Worm (Caenorhabditis elegans) whole organism, young adult: ENCODE results near the gene R02D5.1.
A peak's percentile ranks its signal among the peaks of the same experiment; 100 is the strongest.

ENCODE experiments used
- F23B12.7 ChIP-seq: sonication (generic microtip); optimal IDR thresholded peaks from 2 replicates; lab custom pipeline; 2017; ENCODE audit warnings: missing genetic modification characterization, mild to moderate bottlenecking, missing compliant biosample characterization, antibody characterized with exemption, moderate library complexity; ENCODE audit not compliant: insufficient read depth
- F52B5.7 ChIP-seq: sonication (generic microtip); optimal IDR thresholded peaks from 2 replicates; lab custom pipeline; 2016; ENCODE audit warnings: mild to moderate bottlenecking, missing genetic modification characterization, missing compliant biosample characterization
- T26A5.8 ChIP-seq: sonication (generic microtip); optimal IDR thresholded peaks from 2 replicates; lab custom pipeline; 2016; ENCODE audit warnings: missing genetic modification characterization, missing compliant biosample characterization
- Y95B8A.8 ChIP-seq: fragments of 200-800 bp; sonication (Bioruptor generic); IDR thresholded peaks from 2 replicates; pipeline ENCODE4 v1.3.6; 2022; ENCODE audit warnings: missing genetic modification reagents, missing genetic modification characterization, missing compliant biosample characterization
- akir-1 ChIP-seq: fragments of 200-800 bp; sonication (Bioruptor generic); optimal IDR thresholded peaks from 2 replicates; lab custom pipeline; 2018; ENCODE audit warnings: mild to moderate bottlenecking, missing genetic modification characterization, moderate library complexity, missing compliant biosample characterization
- aptf-2 ChIP-seq: fragments of 200-800 bp; sonication (Bioruptor generic); conservative IDR thresholded peaks from 2 replicates; pipeline ENCODE4 v1.3.6; 2022; ENCODE audit warnings: missing genetic modification reagents, missing genetic modification characterization, missing compliant biosample characterization
- bed-2 ChIP-seq: fragments of 200-800 bp; sonication (Bioruptor generic); IDR thresholded peaks from 2 replicates; pipeline ENCODE4 v1.3.6; 2022; ENCODE audit warnings: missing genetic modification reagents, missing genetic modification characterization, missing compliant biosample characterization
- cebp-2 ChIP-seq: fragments of 200-800 bp; sonication (Bioruptor generic); IDR thresholded peaks from 2 replicates; pipeline ENCODE4 v1.3.6; 2022; ENCODE audit warnings: missing genetic modification characterization, missing compliant biosample characterization
- ceh-79 ChIP-seq: sonication (generic microtip); optimal IDR thresholded peaks from 2 replicates; lab custom pipeline; 2017; ENCODE audit warnings: mild to moderate bottlenecking, missing genetic modification characterization, missing compliant biosample characterization
- dox-1 ChIP-seq: fragments of 200-800 bp; sonication (Bioruptor generic); IDR thresholded peaks from 2 replicates; pipeline ENCODE4 v1.3.6; 2022; ENCODE audit warnings: missing genetic modification reagents, missing genetic modification characterization, missing compliant biosample characterization
- egl-18 ChIP-seq: fragments of 200-800 bp; sonication (Bioruptor generic); IDR thresholded peaks from 2 replicates; pipeline ENCODE4 v1.3.6; 2022; ENCODE audit warnings: missing genetic modification reagents, missing genetic modification characterization, missing compliant biosample characterization
- egrh-3 ChIP-seq: fragments of 200-800 bp; sonication (Bioruptor generic); IDR thresholded peaks from 2 replicates; pipeline ENCODE4 v1.3.6; 2022; ENCODE audit warnings: missing genetic modification reagents, missing genetic modification characterization, missing compliant biosample characterization
- gei-17 ChIP-seq: fragments of 200-800 bp; sonication (Bioruptor generic); optimal IDR thresholded peaks from 2 replicates; lab custom pipeline; 2018; ENCODE audit warnings: mild to moderate bottlenecking, missing genetic modification characterization, missing compliant biosample characterization
- him-1 ChIP-seq: sonication (generic microtip); optimal IDR thresholded peaks from 2 replicates; lab custom pipeline; 2016; ENCODE audit warnings: missing genotype, missing genetic modification reagents, missing genetic modification characterization, missing compliant biosample characterization
- hlh-12 ChIP-seq: sonication (generic microtip); optimal IDR thresholded peaks from 2 replicates; lab custom pipeline; 2016; ENCODE audit warnings: missing genetic modification characterization, missing compliant biosample characterization
- hlh-26 ChIP-seq: fragments of 200-800 bp; sonication (Bioruptor generic); conservative IDR thresholded peaks from 2 replicates; pipeline ENCODE4 v1.3.6; 2022; ENCODE audit warnings: missing genetic modification reagents, missing genetic modification characterization, missing compliant biosample characterization
- hmg-1.2 ChIP-seq: fragments of 200-800 bp; sonication (Bioruptor generic); IDR thresholded peaks from 2 replicates; pipeline ENCODE4 v1.3.6; 2022; ENCODE audit warnings: missing genetic modification reagents, missing genetic modification characterization, missing compliant biosample characterization
- hrde-1 ChIP-seq: sonication (generic microtip); optimal IDR thresholded peaks from 2 replicates; lab custom pipeline; 2016; ENCODE audit warnings: missing genetic modification characterization, mild to moderate bottlenecking, missing compliant biosample characterization, moderate library complexity, missing genotype, missing genetic modification reagents, borderline replicate concordance
- hsf-1 ChIP-seq: fragments of 200-800 bp; sonication (Bioruptor generic); IDR thresholded peaks from 2 replicates; pipeline ENCODE4 v1.3.6; 2022; ENCODE audit warnings: missing genetic modification reagents, missing genetic modification characterization, missing compliant biosample characterization
- lin-35 ChIP-seq, 3 experiments: fragments of 150-350 bp in 2 of 3; sonication (generic microtip) in 1 of 3; optimal IDR thresholded peaks; 2 replicates each; lab custom pipeline; 2014 to 2018; ENCODE audit warnings: missing biosample characterization in 3 of 3, missing genetic modification characterization in 3 of 3, missing genetic modification reagents in 3 of 3
- madf-10 ChIP-seq: sonication (generic microtip); optimal IDR thresholded peaks from 2 replicates; lab custom pipeline; 2016; ENCODE audit warnings: mild to moderate bottlenecking, missing genetic modification characterization, missing compliant biosample characterization
- madf-3 ChIP-seq: fragments of 200-800 bp; sonication (Bioruptor generic); IDR thresholded peaks from 2 replicates; pipeline ENCODE4 v1.3.6; 2022; ENCODE audit warnings: missing genetic modification reagents, missing genetic modification characterization, missing compliant biosample characterization
- madf-6 ChIP-seq: fragments of 200-800 bp; sonication (Bioruptor generic); IDR thresholded peaks from 2 replicates; pipeline ENCODE4 v1.3.6; 2022; ENCODE audit warnings: missing genetic modification reagents, missing genetic modification characterization, missing compliant biosample characterization
- mcd-1 ChIP-seq: fragments of 200-800 bp; sonication (Bioruptor generic); IDR thresholded peaks from 2 replicates; pipeline ENCODE4 v1.3.6; 2022; ENCODE audit warnings: missing genetic modification reagents, missing genetic modification characterization, missing compliant biosample characterization
- nfya-2 ChIP-seq: fragments of 200-800 bp; sonication (Bioruptor generic); IDR thresholded peaks from 2 replicates; pipeline ENCODE4 v1.3.6; 2022; ENCODE audit warnings: missing genetic modification reagents, missing genetic modification characterization, missing compliant biosample characterization
- nhr-80 ChIP-seq: sonication (generic microtip); optimal IDR thresholded peaks from 2 replicates; lab custom pipeline; 2016; ENCODE audit warnings: missing genetic modification characterization, missing compliant biosample characterization
- rec-8 ChIP-seq, 2 experiments: sonication (generic microtip); optimal IDR thresholded peaks; 2 replicates each; lab custom pipeline; 2016; ENCODE audit warnings: mild to moderate bottlenecking in 2 of 2, missing genetic modification characterization in 2 of 2, missing genetic modification reagents in 2 of 2, missing genotype in 2 of 2, missing biosample characterization in 1 of 2, missing compliant biosample characterization in 1 of 2, moderate library complexity in 1 of 2
- sea-2 ChIP-seq: fragments of 200-800 bp; sonication (Bioruptor generic); IDR thresholded peaks from 2 replicates; pipeline ENCODE4 v1.3.6; 2022; ENCODE audit warnings: missing genetic modification characterization, missing compliant biosample characterization
- sptf-2 ChIP-seq: fragments of 200-800 bp; sonication (Bioruptor generic); optimal IDR thresholded peaks from 2 replicates; lab custom pipeline; 2018; ENCODE audit warnings: mild to moderate bottlenecking, missing genetic modification characterization, missing compliant biosample characterization
- tbx-9 ChIP-seq: sonication (generic microtip); optimal IDR thresholded peaks from 2 replicates; lab custom pipeline; 2016; ENCODE audit warnings: borderline replicate concordance, missing genetic modification characterization, inconsistent platforms, missing compliant biosample characterization
- tlf-1 ChIP-seq: fragments of 200-800 bp; sonication (Bioruptor generic); optimal IDR thresholded peaks from 2 replicates; lab custom pipeline; 2018; ENCODE audit warnings: mild to moderate bottlenecking, missing genetic modification characterization, missing compliant biosample characterization
- unc-62 ChIP-seq: fragments of 150-350 bp; optimal IDR thresholded peaks from 2 replicates; lab custom pipeline; 2014; ENCODE audit warnings: missing biosample characterization, missing genetic modification reagents, missing genetic modification characterization
- ztf-28 ChIP-seq: fragments of 200-800 bp; sonication (Bioruptor generic); IDR thresholded peaks from 2 replicates; pipeline ENCODE4 v1.3.6; 2022; ENCODE audit warnings: missing genetic modification reagents, missing genetic modification characterization, missing compliant biosample characterization
- ztf-3 ChIP-seq: fragments of 200-800 bp; sonication (Bioruptor generic); optimal IDR thresholded peaks from 2 replicates; lab custom pipeline; 2018; ENCODE audit warnings: mild to moderate bottlenecking, missing genetic modification characterization, missing compliant biosample characterization
- ztf-6 ChIP-seq: fragments of 200-800 bp; sonication (Bioruptor generic); IDR thresholded peaks from 2 replicates; pipeline ENCODE4 v1.3.6; 2022; ENCODE audit warnings: missing genetic modification reagents, missing genetic modification characterization, missing compliant biosample characterization

The R02D5.1 gene

DNA sequence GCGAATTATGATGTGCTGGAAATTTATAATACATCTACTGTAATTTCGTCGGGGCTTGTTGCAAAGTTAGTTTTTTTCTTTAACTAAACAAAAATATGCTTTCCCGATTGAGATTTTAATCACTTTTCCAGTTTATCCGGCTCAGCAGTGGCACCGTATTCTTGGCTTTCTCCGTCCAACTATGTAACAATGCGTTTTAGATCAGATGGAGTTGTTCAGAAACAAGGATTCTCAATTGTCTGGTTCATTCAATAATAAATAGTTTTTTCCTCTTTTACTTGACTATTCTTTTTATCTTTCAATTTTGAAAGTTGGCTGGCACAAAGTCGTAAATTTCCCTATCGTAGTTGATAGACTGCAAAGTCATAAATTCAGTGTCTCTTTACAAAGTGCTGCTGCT is 34.0 kb upstream of the R02D5.1 start, which contains the start of gene clec-56:
TSS of gene clec-56 (plus strand) at position 301 of the 400 bp plus-strand sequence.
- TF ChIP-seq bed-2 (GFP tag; lab: Robert Waterston, UW) (no peak), nhr-80 (tag; lab: Kevin White, UChicago) (peak; percentile 24)

DNA sequence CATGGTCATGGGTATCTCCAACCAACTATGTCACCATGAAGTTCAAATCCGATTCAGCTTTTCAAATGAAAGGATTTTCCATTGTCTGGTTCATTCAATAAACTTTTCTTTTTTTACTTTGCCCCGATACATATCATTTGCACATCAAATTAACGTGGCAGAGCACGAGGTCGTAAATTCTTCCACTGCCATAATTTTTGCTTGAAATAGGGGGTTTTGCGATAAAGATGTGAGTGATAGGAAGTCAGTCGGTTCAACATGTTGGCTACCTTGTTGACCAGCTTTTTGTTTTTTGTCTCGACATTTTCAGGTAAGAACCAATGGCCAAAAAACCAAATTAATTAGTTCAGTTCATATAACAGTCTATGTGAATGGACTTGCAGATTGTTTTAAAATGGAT is 31.4 kb upstream of the R02D5.1 start, which contains the start of gene clec-54:
TSS of gene clec-54 (plus strand) at position 224 of the 400 bp plus-strand sequence.
- no peak for TF ChIP-seq egl-18 (GFP tag; lab: Robert Waterston, UW)
- TF ChIP-seq tbx-9 (tag; lab: Kevin White, UChicago) = no peak
- peak; percentile 35 for TF ChIP-seq nhr-80 (tag; lab: Kevin White, UChicago)
- no peak for TF ChIP-seq ztf-28 (GFP tag; lab: Robert Waterston, UW)
- no peak for TF ChIP-seq him-1
- TF ChIP-seq rec-8 (tag; optimal IDR thresholded peaks at IDR 0.05; lab: Kevin White, UChicago) = no peak
- no peak for TF ChIP-seq tlf-1 (GFP tag; lab: Kevin White, UChicago)

- TF ChIP-seq tbx-9 (tag; lab: Kevin White, UChicago) (no peak), hrde-1 (no peak), madf-6 (GFP tag; lab: Robert Waterston, UW) (no peak), nfya-2 (GFP tag; lab: Robert Waterston, UW) (no peak), ztf-6 (GFP tag; lab: Robert Waterston, UW) (no peak), ceh-79 (tag; lab: Kevin White, UChicago) (no peak), madf-3 (GFP tag; lab: Robert Waterston, UW) (no peak), aptf-2 (GFP tag; lab: Robert Waterston, UW) (no peak), gei-17 (GFP tag; lab: Kevin White, UChicago) (no peak), Y95B8A.8 (GFP tag; lab: Robert Waterston, UW) (no peak), hsf-1 (GFP tag; lab: Robert Waterston, UW) (no peak), sea-2 (GFP tag; lab: Robert Waterston, UW) (no peak)
These were observed 29.1 kb upstream of the R02D5.1 start, which contains the start of gene clec-55 for ce11 chrV:14478979-14479378. Gene clec-55, plus strand, starts transcription at chrV:14479279.

DNA sequence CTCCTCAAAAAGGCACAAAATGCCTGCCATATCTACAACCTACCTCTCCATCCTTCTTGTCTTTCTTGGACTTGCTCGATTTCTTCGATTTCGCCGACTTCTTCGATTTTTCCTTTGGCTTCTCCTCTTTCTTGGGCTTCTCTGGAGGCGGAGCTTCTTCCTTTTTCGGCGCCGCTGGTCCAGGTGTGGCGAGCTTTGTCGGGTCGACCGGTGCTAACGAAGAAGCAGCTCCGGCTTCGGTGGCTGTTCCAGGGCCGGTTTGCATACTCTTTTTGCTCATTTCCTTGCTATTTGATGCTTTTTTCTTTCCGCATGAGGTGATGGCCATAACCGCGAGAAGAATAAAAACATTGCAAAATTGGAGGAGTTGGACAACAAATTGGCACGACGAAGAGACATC is 27.5 kb upstream of the R02D5.1 start:
- no peak for TF ChIP-seq hmg-1.2 (GFP tag; lab: Robert Waterston, UW)
- peak; percentile 51; the same call in 1 of the 2 replicates for TF ChIP-seq egrh-3 (GFP tag; lab: Robert Waterston, UW)
- TF ChIP-seq lin-35 (GFP tag; optimal IDR thresholded peaks at IDR 0.05; lab: Kevin White, UChicago) = no peak
- no peak for TF ChIP-seq hlh-26 (GFP tag; lab: Robert Waterston, UW)
- TF ChIP-seq ztf-3 = no peak
- no peak for TF ChIP-seq unc-62 (GFP tag; lab: Kevin White, UChicago)

- TF ChIP-seq F23B12.7 (tag; lab: Kevin White, UChicago) (no peak), nhr-80 (tag; lab: Kevin White, UChicago) (peak; percentile 20), dox-1 (GFP tag; lab: Robert Waterston, UW) (no peak), hlh-12 (tag; lab: Kevin White, UChicago) (no peak)
These were observed 26.6 kb upstream of the R02D5.1 start, which contains the start of gene R02D5.7 for ce11 chrV:14481401-14481800. Gene R02D5.7, minus strand, starts transcription at chrV:14481501.

DNA sequence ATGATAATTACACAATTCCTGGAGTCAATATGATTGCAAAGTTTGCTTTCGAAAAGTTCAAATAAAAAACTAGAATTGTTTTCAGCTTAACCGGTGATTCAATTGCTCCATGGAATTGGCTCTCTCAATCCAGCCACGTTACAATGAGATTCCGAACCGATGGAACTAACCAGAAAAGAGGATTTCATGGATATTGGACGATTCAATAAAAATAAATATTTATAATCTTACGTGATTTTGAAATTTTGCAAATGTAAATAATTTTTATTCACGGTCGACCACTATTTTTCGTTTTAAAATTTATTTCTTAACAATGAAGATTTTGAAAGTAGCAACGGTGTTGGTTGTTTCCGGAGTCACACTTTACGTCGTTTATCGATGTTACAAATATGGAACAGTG is 26.1 kb upstream of the R02D5.1 start, which contains the start of gene R02D5.10:
TSS of gene R02D5.10 (plus strand) at position 301 of the 400 bp plus-strand sequence.
- TF ChIP-seq rec-8 (tag; optimal IDR thresholded peaks at IDR 0.05; lab: Kevin White, UChicago) (no peak), mcd-1 (GFP tag; lab: Robert Waterston, UW) (no peak), akir-1 (no peak), F52B5.7 (tag; lab: Kevin White, UChicago) (no peak), T26A5.8 (no peak), ztf-28 (GFP tag; lab: Robert Waterston, UW) (no peak), cebp-2 (GFP tag; lab: Robert Waterston, UW) (no peak), madf-10 (tag; lab: Kevin White, UChicago) (no peak), sptf-2 (no peak)
